Worm (Caenorhabditis elegans): ENCODE results near the gene W03C9.5.

W03C9.5 gene

DNA sequence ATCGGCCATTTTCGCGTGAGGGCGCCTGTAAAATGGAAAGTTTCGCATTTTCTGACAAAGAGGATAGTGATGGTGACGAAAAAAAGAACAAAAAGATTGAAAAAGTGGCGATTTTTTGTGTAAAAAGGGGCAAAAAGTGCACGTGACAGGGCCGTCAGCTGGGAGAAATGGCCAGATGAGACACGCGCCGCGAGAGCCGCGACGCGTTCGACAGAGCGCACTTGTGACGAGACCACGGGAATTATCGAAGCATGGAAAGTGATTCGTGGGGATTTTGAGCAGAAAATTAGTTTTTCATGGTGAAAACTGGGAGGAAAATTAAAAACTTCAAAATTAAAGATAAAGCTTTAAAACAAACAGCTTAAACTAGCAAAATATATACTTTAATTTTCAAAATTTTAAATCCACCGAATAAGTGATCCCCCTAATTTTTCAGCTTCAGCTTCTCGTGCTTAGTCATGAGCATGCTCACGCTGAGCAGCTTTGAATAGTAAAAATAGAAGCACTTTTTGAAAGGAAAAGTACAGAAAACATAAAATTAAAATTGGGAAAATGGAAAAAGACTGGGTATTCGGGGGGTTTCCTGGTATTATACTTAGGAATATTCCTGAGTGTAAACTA lies at the start of gene W03C9.5 (continued):
- TF ChIP-seq ZK337.2 (GFP tag; IDR thresholded peaks at IDR 0.05) (peak; percentile 64; the same call in 1 of the 2 replicates), daf-12 (tag; optimal IDR thresholded peaks at IDR 0.05) (no peak), ceh-20 (GFP tag; IDR thresholded peaks at IDR 0.05) (peak; percentile 95), daf-16 (GFP tag; optimal IDR thresholded peaks at IDR 0.05) (peak in 1 of 2 experiments; percentile 14), daf-16 (tag; optimal IDR thresholded peaks at IDR 0.05) (peak; percentile 52), T20F7.1 (GFP tag; optimal IDR thresholded peaks at IDR 0.05) (peak; percentile 91)

- no peak for TF ChIP-seq lin-39 (tag; optimal IDR thresholded peaks at IDR 0.05)
- TF ChIP-seq ZK546.5 (tag; optimal IDR thresholded peaks at IDR 0.05), result no peak
- no peak for TF ChIP-seq nhr-111 (GFP tag; optimal IDR thresholded peaks at IDR 0.05)
- TF ChIP-seq Y75B8A.6 (GFP tag; IDR thresholded peaks at IDR 0.05), result no peak
- no peak for TF ChIP-seq daf-19 (GFP tag; conservative IDR thresholded peaks at IDR 0.05)
- TF ChIP-seq lin-15B (tag; optimal IDR thresholded peaks at IDR 0.05), result no peak
- no peak for TF ChIP-seq daf-12 (tag; optimal IDR thresholded peaks at IDR 0.05)
- TF ChIP-seq F10B5.3 (tag; optimal IDR thresholded peaks at IDR 0.05), result no peak
- TF ChIP-seq tra-1 (GFP tag; IDR thresholded peaks at IDR 0.05), result no peak
- TF ChIP-seq pha-4 (GFP tag; IDR thresholded peaks at IDR 0.05), result no peak
- TF ChIP-seq pha-4 (tag; optimal IDR thresholded peaks at IDR 0.05), result no peak
- TF ChIP-seq lin-13 (GFP tag; optimal IDR thresholded peaks at IDR 0.05), result no peak
- no peak for TF ChIP-seq lin-29 (GFP tag; IDR thresholded peaks at IDR 0.05)
- no peak for TF ChIP-seq egl-43 (GFP tag; IDR thresholded peaks at IDR 0.05)
- no peak for TF ChIP-seq nhr-77 (tag; optimal IDR thresholded peaks at IDR 0.05)
These were observed 41.4 kb upstream of the W03C9.5 start, which contains the start of gene glb-29 for ce11 chrII:12008772-12009171. TSS of gene glb-29 (plus strand) at chrII:12009072.

- TF ChIP-seq aha-1 (tag), result peak; percentile 91
- peak; percentile 87 for TF ChIP-seq dpl-1 (GFP tag; optimal IDR thresholded peaks at IDR 0.05)
- no peak for TF ChIP-seq lin-15B (tag; optimal IDR thresholded peaks at IDR 0.05)
- TF ChIP-seq unc-130 (GFP tag; optimal IDR thresholded peaks at IDR 0.05), result peak; percentile 89
- TF ChIP-seq dmd-6 (GFP tag; IDR thresholded peaks at IDR 0.05), result peak; percentile 31; the same call in 1 of the 2 replicates
- TF ChIP-seq hlh-30 (tag; optimal IDR thresholded peaks at IDR 0.05; ENCODE audit: insufficient read depth), result peak; percentile 45
- TF ChIP-seq sdz-12 (GFP tag; optimal IDR thresholded peaks at IDR 0.05), result no peak
- TF ChIP-seq mes-2 (tag; optimal IDR thresholded peaks at IDR 0.05; ENCODE audit: poor library complexity, severe bottlenecking), result peak; percentile 81
- TF ChIP-seq snpc-1.2 (GFP tag; IDR thresholded peaks at IDR 0.05), result 0 out of 2 replicates have a peak, but pooled peaks have one; percentile 41
- no peak for TF ChIP-seq saeg-2 (GFP tag; IDR thresholded peaks at IDR 0.05)
- no peak for TF ChIP-seq F26F4.8 (GFP tag; conservative IDR thresholded peaks at IDR 0.05)
- TF ChIP-seq F37D6.2 (tag; optimal IDR thresholded peaks at IDR 0.05), result no peak
- no peak for TF ChIP-seq zip-2 (tag; optimal IDR thresholded peaks at IDR 0.05)
- peak; percentile 44 for TF ChIP-seq nhr-77 (tag; optimal IDR thresholded peaks at IDR 0.05)
- TF ChIP-seq ZK546.5 (tag; optimal IDR thresholded peaks at IDR 0.05), result no peak
- peak; percentile 88 for TF ChIP-seq Y48G9A.11 (GFP tag; IDR thresholded peaks at IDR 0.05)
- peak; percentile 99 for TF ChIP-seq lin-38 (GFP tag; IDR thresholded peaks at IDR 0.05)
- TF ChIP-seq rbr-2 (tag; optimal IDR thresholded peaks at IDR 0.05), result peak; percentile 8
- TF ChIP-seq ctbp-1 (GFP tag; IDR thresholded peaks at IDR 0.05), result no peak
- no peak for TF ChIP-seq dmd-9 (GFP tag; IDR thresholded peaks at IDR 0.05)
- no peak for TF ChIP-seq ztf-11 (tag; optimal IDR thresholded peaks at IDR 0.05)
- TF ChIP-seq F49E8.2 (tag; optimal IDR thresholded peaks at IDR 0.05; ENCODE audit: borderline replicate concordance), result peak; percentile 59
- TF ChIP-seq lin-1 (GFP tag; IDR thresholded peaks at IDR 0.05), result peak; percentile 38; the same call in 1 of the 2 replicates
- TF ChIP-seq hlh-11 (tag; optimal IDR thresholded peaks at IDR 0.05), result no peak
- no peak for TF ChIP-seq madf-5 (GFP tag; IDR thresholded peaks at IDR 0.05)
- TF ChIP-seq jun-1 (tag; optimal IDR thresholded peaks at IDR 0.05), result no peak
- no peak for TF ChIP-seq unc-62 (GFP tag; optimal IDR thresholded peaks at IDR 0.05 in 1 of 2)
- TF ChIP-seq unc-62 (tag; optimal IDR thresholded peaks at IDR 0.05), result no peak
- no peak for TF ChIP-seq arid-1 (GFP tag; conservative IDR thresholded peaks at IDR 0.05)
- peak; percentile 52 for TF ChIP-seq lin-13 (GFP tag; optimal IDR thresholded peaks at IDR 0.05)
- TF ChIP-seq T20F7.1 (GFP tag; optimal IDR thresholded peaks at IDR 0.05), result no peak
- no peak for TF ChIP-seq fkh-10 (GFP tag; optimal IDR thresholded peaks at IDR 0.05)
These were observed 39.3 kb upstream of the W03C9.5 start, which contains the start of gene mcm-2 for ce11 chrII:12006575-12007098. TSS of gene mcm-2 (minus strand) at chrII:12006625.

All from whole organism, L4 larva.